Fruit fly (Drosophila melanogaster) whole organism, embryonic: ENCODE measurements around the gene NitFhit.
A peak's percentile ranks its signal among the peaks of the same experiment; 100 is the strongest.

Experiments
- ATbp ChIP-seq: fragments of 200-800 bp; sonication (Bioruptor generic); optimal IDR thresholded peaks from 2 replicates; lab custom pipeline; 2017; ENCODE audit warnings: missing biosample characterization, mild to moderate bottlenecking, missing genetic modification characterization, missing genetic modification reagents
- Asciz ChIP-seq: fragments of 200-800 bp; sonication (Bioruptor generic); optimal IDR thresholded peaks from 2 replicates; lab custom pipeline; 2017; ENCODE audit warnings: missing biosample characterization, mild to moderate bottlenecking, missing genetic modification characterization, missing genetic modification reagents
- CG10274 ChIP-seq: fragments of 200-800 bp; sonication (Bioruptor generic); optimal IDR thresholded peaks from 3 replicates; lab custom pipeline; 2017; ENCODE audit warnings: missing biosample characterization, mild to moderate bottlenecking, missing genetic modification characterization
- CG10321 ChIP-seq: fragments of 200-800 bp; sonication (Bioruptor generic); IDR thresholded peaks from 2 replicates; pipeline ENCODE4 v1.3.6; 2022; ENCODE audit warnings: missing biosample characterization, missing genetic modification characterization
- CG11696 ChIP-seq: fragments of 200-800 bp; sonication (Bioruptor generic); IDR thresholded peaks from 2 replicates; pipeline ENCODE4 v1.3.6; 2022; ENCODE audit warnings: missing biosample characterization, missing genetic modification characterization
- CG12155 ChIP-seq: fragments of 200-800 bp; sonication (Bioruptor generic); optimal IDR thresholded peaks from 3 replicates; lab custom pipeline; 2016; ENCODE audit warnings: missing biosample characterization, missing genetic modification characterization
- CG13424 ChIP-seq: fragments of 200-800 bp; sonication (Bioruptor generic); optimal IDR thresholded peaks from 2 replicates; lab custom pipeline; 2019; ENCODE audit warnings: missing biosample characterization, mild to moderate bottlenecking, missing genetic modification characterization, moderate library complexity
- CG17359 ChIP-seq: fragments of 200-800 bp; sonication (Bioruptor generic); optimal IDR thresholded peaks from 3 replicates; lab custom pipeline; 2018; ENCODE audit warnings: missing biosample characterization, mild to moderate bottlenecking, missing genetic modification characterization, moderate library complexity
- CG17361 ChIP-seq: fragments of 200-800 bp; sonication (Bioruptor generic); IDR thresholded peaks from 3 replicates; pipeline ENCODE4 v1.3.6; 2022; ENCODE audit warnings: missing biosample characterization, missing genetic modification characterization
- CG17612 ChIP-seq: fragments of 200-800 bp; sonication (Bioruptor generic); IDR thresholded peaks from 2 replicates; pipeline ENCODE4 v1.3.6; 2022; ENCODE audit warnings: missing biosample characterization, missing genetic modification characterization
- CG18599 ChIP-seq: fragments of 200-800 bp; sonication (Bioruptor generic); optimal IDR thresholded peaks from 3 replicates; lab custom pipeline; 2017; ENCODE audit warnings: missing biosample characterization, missing genetic modification characterization, mild to moderate bottlenecking, moderate library complexity, missing genetic modification reagents
- CG18764 ChIP-seq: fragments of 200-800 bp; sonication (Bioruptor generic); optimal IDR thresholded peaks from 3 replicates; lab custom pipeline; 2016; ENCODE audit warnings: missing biosample characterization, missing genetic modification characterization
- CG4360 ChIP-seq: fragments of 200-800 bp; sonication (Bioruptor generic); IDR thresholded peaks from 2 replicates; pipeline ENCODE4 v1.3.6; 2022; ENCODE audit warnings: missing biosample characterization, missing genetic modification characterization
- CG4820 ChIP-seq: fragments of 200-800 bp; sonication (Bioruptor generic); optimal IDR thresholded peaks from 3 replicates; lab custom pipeline; 2016; ENCODE audit warnings: missing biosample characterization, missing genetic modification characterization
- CG5180 ChIP-seq: fragments of 200-800 bp; sonication (Bioruptor generic); optimal IDR thresholded peaks from 3 replicates; lab custom pipeline; 2017; ENCODE audit warnings: missing biosample characterization, missing genetic modification characterization, mild to moderate bottlenecking, moderate library complexity, missing genetic modification reagents
- CG6791 ChIP-seq: fragments of 200-800 bp; sonication (Bioruptor generic); IDR thresholded peaks from 3 replicates; pipeline ENCODE4 v1.3.6; 2022; ENCODE audit warnings: missing biosample characterization, missing genetic modification characterization; ENCODE audit not compliant: partially characterized antibody
- CG7372 ChIP-seq: fragments of 200-800 bp; sonication (Bioruptor generic); IDR thresholded peaks from 2 replicates; pipeline ENCODE4 v1.3.6; 2022; ENCODE audit warnings: missing biosample characterization, missing genetic modification characterization
- CG7963 ChIP-seq: fragments of 200-800 bp; sonication (Bioruptor generic); IDR thresholded peaks from 3 replicates; pipeline ENCODE4 v1.3.6; 2022; ENCODE audit warnings: missing biosample characterization, missing genetic modification characterization; ENCODE audit not compliant: partially characterized antibody
- CG9797 ChIP-seq: fragments of 200-800 bp; sonication (Bioruptor generic); optimal IDR thresholded peaks from 3 replicates; lab custom pipeline; 2018; ENCODE audit warnings: missing biosample characterization, mild to moderate bottlenecking, missing genetic modification characterization
- D ChIP-seq, 2 experiments: fragments of 200-800 bp in 1 of 2; fragments of >200 bp in 1 of 2; sonication (Bioruptor generic) in 1 of 2; optimal IDR thresholded peaks; 2 replicates in 1 of 2; 3 replicates in 1 of 2; lab custom pipeline; 2017; ENCODE audit warnings: mild to moderate bottlenecking in 1 of 2, missing biosample characterization in 1 of 2, missing genetic modification characterization in 1 of 2, missing genetic modification reagents in 1 of 2
- Drgx ChIP-seq: fragments of 200-800 bp; sonication (Bioruptor generic); IDR thresholded peaks from 2 replicates; pipeline ENCODE4 v1.3.6; 2022; ENCODE audit warnings: missing biosample characterization, missing genetic modification characterization
- Ets97D ChIP-seq: fragments of 200-800 bp; sonication (Bioruptor generic); optimal IDR thresholded peaks from 3 replicates; lab custom pipeline; 2016; ENCODE audit warnings: missing biosample characterization, missing genetic modification characterization
- Fer1 ChIP-seq: fragments of 200-800 bp; sonication (Bioruptor generic); optimal IDR thresholded peaks from 2 replicates; lab custom pipeline; 2017; ENCODE audit warnings: missing biosample characterization, mild to moderate bottlenecking, missing genetic modification characterization
- HLH3B ChIP-seq: fragments of 200-800 bp; sonication (Bioruptor generic); IDR thresholded peaks from 2 replicates; pipeline ENCODE4 v1.3.6; 2022; ENCODE audit warnings: missing biosample characterization, missing genetic modification characterization
- HmgD ChIP-seq: fragments of 200-800 bp; sonication (Bioruptor generic); optimal IDR thresholded peaks from 3 replicates; lab custom pipeline; 2016; ENCODE audit warnings: missing biosample characterization, missing genetic modification characterization
- Lim3 ChIP-seq: fragments of 200-800 bp; sonication (Bioruptor generic); IDR thresholded peaks from 2 replicates; pipeline ENCODE4 v1.3.6; 2022; ENCODE audit warnings: missing biosample characterization, missing genetic modification characterization
- Oli ChIP-seq: fragments of 200-800 bp; sonication (Bioruptor generic); optimal IDR thresholded peaks from 2 replicates; lab custom pipeline; 2018; ENCODE audit warnings: missing biosample characterization, mild to moderate bottlenecking, missing genetic modification characterization, moderate library complexity
- Poxn ChIP-seq: fragments of 200-800 bp; sonication (Bioruptor generic); IDR thresholded peaks from 2 replicates; pipeline ENCODE4 v1.3.6; 2022; ENCODE audit warnings: missing biosample characterization, missing genetic modification characterization
- Sry-δ ChIP-seq: fragments of 200-800 bp; sonication (Bioruptor generic); optimal IDR thresholded peaks from 2 replicates; lab custom pipeline; 2016; ENCODE audit warnings: missing biosample characterization, missing genetic modification characterization
- ac ChIP-seq: fragments of 200-800 bp; sonication (Bioruptor generic); optimal IDR thresholded peaks from 3 replicates; lab custom pipeline; 2017; ENCODE audit warnings: missing biosample characterization, mild to moderate bottlenecking, missing genetic modification characterization
- cad ChIP-seq: fragments of >200 bp; optimal IDR thresholded peaks from 2 replicates; lab custom pipeline; 2017; ENCODE audit warnings: missing biosample characterization, missing genetic modification characterization
- chinmo ChIP-seq: fragments of 200-800 bp; sonication (Bioruptor generic); IDR thresholded peaks from 4 replicates; pipeline ENCODE4 v1.3.6; 2022; ENCODE audit warnings: missing biosample characterization, missing genetic modification characterization; ENCODE audit not compliant: partially characterized antibody
- disco-r ChIP-seq: fragments of 200-800 bp; sonication (Bioruptor generic); optimal IDR thresholded peaks from 2 replicates; lab custom pipeline; 2016; ENCODE audit warnings: missing biosample characterization, missing genetic modification characterization
- dpn ChIP-seq, 2 experiments: fragments of 200-800 bp; sonication (Bioruptor generic); optimal IDR thresholded peaks; 3 replicates each; lab custom pipeline; 2016; ENCODE audit warnings: missing biosample characterization in 2 of 2, missing genetic modification characterization in 2 of 2
- emc ChIP-seq: fragments of 200-800 bp; sonication (Bioruptor generic); optimal IDR thresholded peaks from 2 replicates; lab custom pipeline; 2016; ENCODE audit warnings: missing biosample characterization, missing genetic modification characterization
- fd102C ChIP-seq: fragments of 200-800 bp; sonication (Bioruptor generic); optimal IDR thresholded peaks from 2 replicates; lab custom pipeline; 2018; ENCODE audit warnings: missing biosample characterization, mild to moderate bottlenecking, missing genetic modification characterization, moderate library complexity
- jumu ChIP-seq: fragments of 200-800 bp; sonication (Bioruptor generic); optimal IDR thresholded peaks from 3 replicates; lab custom pipeline; 2016; ENCODE audit warnings: missing biosample characterization, missing genetic modification characterization
- lbe ChIP-seq: fragments of 200-800 bp; sonication (Bioruptor generic); optimal IDR thresholded peaks from 2 replicates; lab custom pipeline; 2016; ENCODE audit warnings: missing biosample characterization, mild to moderate bottlenecking, missing genetic modification characterization
- nmo ChIP-seq: fragments of 200-800 bp; sonication (Bioruptor generic); optimal IDR thresholded peaks from 2 replicates; lab custom pipeline; 2018; ENCODE audit warnings: missing biosample characterization, mild to moderate bottlenecking, missing genetic modification characterization, moderate library complexity
- p53 ChIP-seq: fragments of 200-800 bp; sonication (Bioruptor generic); optimal IDR thresholded peaks from 2 replicates; lab custom pipeline; 2016; ENCODE audit warnings: missing biosample characterization, missing genetic modification characterization
- sd ChIP-seq: fragments of 200-800 bp; sonication (Bioruptor generic); optimal IDR thresholded peaks from 3 replicates; lab custom pipeline; 2018; ENCODE audit warnings: missing biosample characterization, mild to moderate bottlenecking, missing genetic modification characterization, moderate library complexity
- sima ChIP-seq: fragments of 200-800 bp; sonication (Bioruptor generic); optimal IDR thresholded peaks from 2 replicates; lab custom pipeline; 2016; ENCODE audit warnings: missing biosample characterization, missing genetic modification characterization
- sisA ChIP-seq: fragments of 200-800 bp; sonication (Bioruptor generic); IDR thresholded peaks from 2 replicates; pipeline ENCODE4 v1.3.6; 2022; ENCODE audit warnings: missing biosample characterization, missing genetic modification characterization
- so ChIP-seq: fragments of 200-800 bp; sonication (Bioruptor generic); IDR thresholded peaks from 3 replicates; pipeline ENCODE4 v1.3.6; 2022; ENCODE audit warnings: missing biosample characterization, missing genetic modification characterization
- sr ChIP-seq: fragments of 200-800 bp; sonication (Bioruptor generic); IDR thresholded peaks from 3 replicates; pipeline ENCODE4 v1.3.6; 2022; ENCODE audit warnings: missing biosample characterization, missing genetic modification characterization
- trem ChIP-seq: fragments of 200-800 bp; optimal IDR thresholded peaks from 3 replicates; lab custom pipeline; 2019; ENCODE audit warnings: missing biosample characterization, mild to moderate bottlenecking, missing genetic modification characterization, moderate library complexity
- tx ChIP-seq: fragments of 200-800 bp; sonication (Bioruptor generic); optimal IDR thresholded peaks from 2 replicates; lab custom pipeline; 2016; ENCODE audit warnings: missing biosample characterization, missing genetic modification characterization
- zfh2 ChIP-seq: fragments of 200-800 bp; sonication (Bioruptor generic); optimal IDR thresholded peaks from 2 replicates; lab custom pipeline; 2016; ENCODE audit warnings: missing biosample characterization, missing genetic modification characterization

NitFhit gene

dm6 chr3L:199754-200596, 3.6 kb upstream of the NitFhit start, which contains the start of the genes rno and mri (continued):
- TF ChIP-seq CG10321 (peak; percentile 17; the same call in 1 of the 2 replicates), Lim3 (no peak), fd102C (GFP tag; lab: Kevin White, UChicago) (no peak), tx (no peak), Oli (tag; lab: Kevin White, UChicago) (peak; percentile 56), CG17361 (GFP tag; lab: Robert Waterston, UW) (peak; percentile 88), zfh2 (GFP tag; lab: Kevin White, UChicago) (peak; percentile 61), CG13424 (tag; lab: Kevin White, UChicago) (peak; percentile 83), CG6791 (GFP tag; lab: Robert Waterston, UW) (peak; percentile 92), sisA (peak; percentile 64; the same call in 1 of the 2 replicates), D (optimal IDR thresholded peaks at IDR 0.05; lab: Kevin White, UChicago) (no peak), D (GFP tag; optimal IDR thresholded peaks at IDR 0.05; lab: Kevin White, UChicago) (peak; percentile 41), disco-r (GFP tag; lab: Kevin White, UChicago) (no peak), ATbp (peak; percentile 7), CG7372 (GFP tag; lab: Robert Waterston, UW) (peak; percentile 43; the same call in 1 of the 2 replicates), sr (no peak), HLH3B (GFP tag; lab: Robert Waterston, UW) (peak; percentile 74), CG4360 (no peak), Drgx (GFP tag; lab: Robert Waterston, UW) (peak; percentile 47; the same call in 1 of the 2 replicates), CG12155 (peak; percentile 42), sd (tag; lab: Kevin White, UChicago) (peak; percentile 30), ac (GFP tag; lab: Kevin White, UChicago) (no peak), CG10274 (GFP tag; lab: Kevin White, UChicago) (no peak), Asciz (GFP tag; lab: Kevin White, UChicago) (no peak), Ets97D (GFP tag; lab: Kevin White, UChicago) (peak; percentile 71), Sry-δ (GFP tag; lab: Kevin White, UChicago) (peak; percentile 81), CG5180 (GFP tag; lab: Kevin White, UChicago) (peak; percentile 53), so (GFP tag; lab: Robert Waterston, UW) (peak; percentile 52; the same call in 1 of the 3 replicates), Poxn (GFP tag; lab: Robert Waterston, UW) (no peak), CG4820 (GFP tag; lab: Kevin White, UChicago) (peak; percentile 36), nmo (peak; percentile 86), p53 (GFP tag; lab: Kevin White, UChicago) (no peak), trem (tag; lab: Kevin White, UChicago) (peak; percentile 75), CG11696 (peak; percentile 53), cad (no peak), HmgD (GFP tag; lab: Kevin White, UChicago) (no peak), lbe (GFP tag; lab: Kevin White, UChicago) (peak; percentile 59), chinmo (GFP tag; lab: Robert Waterston, UW) (peak; percentile 85; the same call in 2 of the 4 replicates), CG17612 (no peak), CG9797 (GFP tag; lab: Kevin White, UChicago) (no peak), jumu (GFP tag; lab: Kevin White, UChicago) (no peak), CG7963 (GFP tag; lab: Robert Waterston, UW) (peak; percentile 86), CG18764 (GFP tag; lab: Kevin White, UChicago) (peak; percentile 50), dpn (GFP tag; optimal IDR thresholded peaks at IDR 0.05; lab: Kevin White, UChicago) (peak; percentile 6 to 75), emc (no peak), CG18599 (GFP tag; lab: Kevin White, UChicago) (peak; percentile 69), Fer1 (peak; percentile 16), CG17359 (tag; lab: Kevin White, UChicago) (peak; percentile 72), sima (GFP tag; lab: Kevin White, UChicago) (no peak)
